Fruit fly (Drosophila melanogaster): ENCODE data around the gene CG4558.

CG4558 gene

DNA sequence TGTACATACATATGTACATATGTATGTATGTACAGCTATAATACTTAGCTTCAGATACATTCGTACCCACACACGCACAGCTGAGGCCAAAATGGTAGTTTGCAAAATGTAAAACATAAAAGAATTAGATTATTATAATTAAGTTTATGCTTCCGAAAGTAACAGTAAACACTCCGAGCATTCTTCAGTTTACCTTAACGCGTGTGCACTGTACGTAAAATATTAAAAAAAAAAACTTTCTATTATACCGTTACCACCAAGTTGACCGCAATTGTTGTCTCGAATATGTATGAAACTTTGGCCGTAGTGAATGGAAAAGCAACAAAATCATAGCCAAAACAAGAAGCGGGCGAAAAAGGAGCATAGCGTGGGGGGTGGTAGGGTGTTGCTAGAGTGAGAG, 5.0 kb downstream of the CG4558 start (continued):
- TF ChIP-seq CG34224 (GFP tag; IDR thresholded peaks at IDR 0.05; ENCODE audit: partially characterized antibody) = no peak
- TF ChIP-seq vfl (GFP tag; optimal IDR thresholded peaks at IDR 0.05) = peak; percentile 72
- peak; percentile 82 for TF ChIP-seq CG18619 (GFP tag; optimal IDR thresholded peaks at IDR 0.05)
- no peak for TF ChIP-seq Fer2 (tag; optimal IDR thresholded peaks at IDR 0.05)
- TF ChIP-seq Hmr (GFP tag; optimal IDR thresholded peaks at IDR 0.05) = peak; percentile 88
- TF ChIP-seq zen2 (GFP tag; IDR thresholded peaks at IDR 0.05; ENCODE audit: partially characterized antibody) = no peak
- peak; percentile 89 for TF ChIP-seq Xrp1 (GFP tag; IDR thresholded peaks at IDR 0.05)
- peak; percentile 15 for TF ChIP-seq shn (GFP tag; optimal IDR thresholded peaks at IDR 0.05)
- TF ChIP-seq CG17359 (tag; optimal IDR thresholded peaks at IDR 0.05) = peak; percentile 90
- TF ChIP-seq NfI (GFP tag; optimal IDR thresholded peaks at IDR 0.05) = peak; percentile 73
- peak; percentile 40; the same call in 1 of the 2 replicates for TF ChIP-seq CG6272 (GFP tag; IDR thresholded peaks at IDR 0.05)
- TF ChIP-seq TFAM (GFP tag; optimal IDR thresholded peaks at IDR 0.05) = peak; percentile 7
- TF ChIP-seq Dfd (GFP tag; optimal IDR thresholded peaks at IDR 0.05) = no peak
- TF ChIP-seq CG11398 (GFP tag; optimal IDR thresholded peaks at IDR 0.05) = no peak
- peak; percentile 94 for TF ChIP-seq Ets65A (GFP tag)
- peak; percentile 70 for TF ChIP-seq CG11093 (GFP tag; IDR thresholded peaks at IDR 0.05)
- TF ChIP-seq Oaz (GFP tag; IDR thresholded peaks at IDR 0.05) = peak; percentile 53; the same call in 1 of the 2 replicates
- TF ChIP-seq slou (GFP tag; optimal IDR thresholded peaks at IDR 0.05) = peak; percentile 44
- no peak for TF ChIP-seq tna (GFP tag; IDR thresholded peaks at IDR 0.05; ENCODE audit: partially characterized antibody)
- peak; percentile 60 for TF ChIP-seq kah (GFP tag; optimal IDR thresholded peaks at IDR 0.05)
- TF ChIP-seq stc (GFP tag; IDR thresholded peaks at IDR 0.05) = peak; percentile 79
- peak; percentile 48 for TF ChIP-seq HmgZ (tag; optimal IDR thresholded peaks at IDR 0.05)
- TF ChIP-seq crol (GFP tag; IDR thresholded peaks at IDR 0.05) = peak; percentile 63
- TF ChIP-seq CG18599 (GFP tag; optimal IDR thresholded peaks at IDR 0.05) = peak; percentile 94
- TF ChIP-seq GATAe (GFP tag; conservative IDR thresholded peaks at IDR 0.05) = no peak; the same call in 1 of the 2 replicates
- TF ChIP-seq Hand (GFP tag; optimal IDR thresholded peaks at IDR 0.05) = peak; percentile 72
- peak; percentile 84 for TF ChIP-seq CG12391 (tag; optimal IDR thresholded peaks at IDR 0.05)
- peak; percentile 84 for TF ChIP-seq CG7556 (GFP tag; optimal IDR thresholded peaks at IDR 0.05)
- peak; percentile 76 for TF ChIP-seq Aef1 (GFP tag; IDR thresholded peaks at IDR 0.05)
- TF ChIP-seq abd-A (tag; optimal IDR thresholded peaks at IDR 0.05) = no peak
- no peak for TF ChIP-seq Doc3 (GFP tag; IDR thresholded peaks at IDR 0.05; ENCODE audit: partially characterized antibody)
- TF ChIP-seq CG14710 (tag; optimal IDR thresholded peaks at IDR 0.05) = peak; percentile 73
- 0 out of 2 replicates have a peak, but pooled peaks have one; percentile 30 for TF ChIP-seq CG10959 (GFP tag; IDR thresholded peaks at IDR 0.05)
- TF ChIP-seq az2 (GFP tag; optimal IDR thresholded peaks at IDR 0.05) = peak; percentile 84
- no peak for TF ChIP-seq Lpt (GFP tag; optimal IDR thresholded peaks at IDR 0.05)
- peak; percentile 83 for TF ChIP-seq bcd (GFP tag; optimal IDR thresholded peaks at IDR 0.05)
- TF ChIP-seq fru (optimal IDR thresholded peaks at IDR 0.05) = no peak
- peak; percentile 80 for TF ChIP-seq Asciz (GFP tag; optimal IDR thresholded peaks at IDR 0.05)
- TF ChIP-seq luna (GFP tag; optimal IDR thresholded peaks at IDR 0.05) = peak; percentile 59
- TF ChIP-seq Lhr (GFP tag; optimal IDR thresholded peaks at IDR 0.05) = peak; percentile 36
- TF ChIP-seq sens (GFP tag) = peak; percentile 95
- TF ChIP-seq CG9876 (GFP tag; optimal IDR thresholded peaks at IDR 0.05) = peak; percentile 26
- TF ChIP-seq dysf (GFP tag; IDR thresholded peaks at IDR 0.05) = peak; percentile 88
- no peak for TF ChIP-seq nom (GFP tag; optimal IDR thresholded peaks at IDR 0.05)
- peak; percentile 61 for TF ChIP-seq CG12744 (GFP tag; optimal IDR thresholded peaks at IDR 0.05)
- TF ChIP-seq Fer1 (GFP tag; optimal IDR thresholded peaks at IDR 0.05) = peak; percentile 88
- no peak for TF ChIP-seq grn (GFP tag; optimal IDR thresholded peaks at IDR 0.05)
- TF ChIP-seq Myb (GFP tag; optimal IDR thresholded peaks at IDR 0.05) = peak; percentile 31
- TF ChIP-seq slbo (GFP tag; IDR thresholded peaks at IDR 0.05) = peak; percentile 84
- TF ChIP-seq CG3281 (GFP tag; optimal IDR thresholded peaks at IDR 0.05) = peak; percentile 80
- peak; percentile 69 for TF ChIP-seq danr (GFP tag; IDR thresholded peaks at IDR 0.05)

All from whole organism, embryonic.